Worm (Caenorhabditis elegans): ENCODE results near the gene trx-3.

Gene trx-3

DNA sequence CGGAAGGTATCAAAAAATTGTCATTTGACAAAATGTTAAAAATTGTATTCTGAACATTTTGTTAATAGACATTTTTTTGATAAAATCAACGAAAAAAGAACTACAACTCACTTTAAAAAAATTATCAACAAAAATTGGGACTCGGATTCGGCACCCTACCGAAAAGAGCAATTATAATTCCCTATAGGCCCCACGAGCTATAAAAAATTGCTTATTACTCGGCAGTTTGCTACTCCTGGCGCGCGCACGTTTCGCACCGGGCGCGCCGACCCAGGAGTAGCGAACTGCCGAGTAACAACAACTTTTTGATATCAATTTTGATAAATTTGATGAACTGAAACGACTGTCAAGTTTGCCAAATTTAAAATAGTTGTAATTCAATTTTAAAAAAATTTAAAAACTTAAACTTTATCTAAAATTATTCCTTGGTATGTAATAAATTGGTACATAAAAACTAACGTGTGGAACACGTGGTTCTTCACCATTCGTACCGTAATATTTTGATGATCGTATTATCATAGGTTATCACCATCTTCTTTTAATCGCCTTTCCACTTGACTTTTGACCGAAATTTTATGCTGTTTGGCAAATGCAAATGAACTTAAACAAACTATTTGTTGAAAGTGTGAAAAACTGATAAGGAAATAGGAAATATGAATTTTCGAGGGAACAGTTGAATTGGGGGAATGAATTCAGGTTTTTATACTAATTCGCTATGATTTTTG, 11.3 kb upstream of the trx-3 start (continued):
- TF ChIP-seq nhr-20 (tag; optimal IDR thresholded peaks at IDR 0.05) (peak; percentile 24), ceh-8 (GFP tag; optimal IDR thresholded peaks at IDR 0.05) (no peak), nhr-12 (tag; optimal IDR thresholded peaks at IDR 0.05) (no peak), vab-15 (tag; optimal IDR thresholded peaks at IDR 0.05) (no peak), hlh-4 (tag; optimal IDR thresholded peaks at IDR 0.05) (no peak), lir-3 (tag; optimal IDR thresholded peaks at IDR 0.05; ENCODE audit: poor library complexity) (peak; percentile 33), ama-1 (optimal IDR thresholded peaks at IDR 0.05) (no peak), fkh-10 (GFP tag; optimal IDR thresholded peaks at IDR 0.05) (no peak), lin-14 (GFP tag; optimal IDR thresholded peaks at IDR 0.05) (peak; percentile 18), C16A3.4 (tag; optimal IDR thresholded peaks at IDR 0.05) (no peak), unc-98 (GFP tag; IDR thresholded peaks at IDR 0.05) (no peak), irx-1 (tag; optimal IDR thresholded peaks at IDR 0.05) (no peak), mab-9 (GFP tag; IDR thresholded peaks at IDR 0.05) (no peak), nhr-77 (tag; optimal IDR thresholded peaks at IDR 0.05) (no peak), nhr-11 (tag; optimal IDR thresholded peaks at IDR 0.05) (no peak), lin-35 (GFP tag; optimal IDR thresholded peaks at IDR 0.05) (peak in 1 of 2 experiments; percentile 43), dpl-1 (GFP tag; optimal IDR thresholded peaks at IDR 0.05) (no peak), sox-4 (tag; optimal IDR thresholded peaks at IDR 0.05) (no peak), nhr-19 (GFP tag; conservative IDR thresholded peaks at IDR 0.05) (peak; percentile 28)

DNA sequence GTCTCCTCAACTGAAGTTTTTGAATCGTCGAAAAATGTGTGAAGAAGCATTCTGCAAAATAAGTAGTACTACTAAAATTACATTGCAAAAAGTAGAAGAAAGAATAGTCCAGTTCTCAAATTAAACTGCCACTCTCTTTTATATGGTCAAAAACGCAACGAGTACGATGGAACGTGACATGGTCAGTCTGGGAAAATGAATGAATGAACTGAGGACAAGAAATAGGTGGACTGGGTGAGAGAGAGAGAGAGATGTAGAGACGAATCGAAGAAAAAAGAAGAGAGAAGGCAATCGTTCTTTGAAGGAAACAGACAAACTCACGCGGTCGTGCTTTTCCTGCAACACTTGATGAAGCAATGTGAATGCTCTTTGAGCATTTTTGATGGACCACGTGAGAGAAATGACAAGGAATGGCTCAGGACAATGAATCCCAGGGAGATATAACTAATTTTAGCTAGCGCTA, 9.8 kb upstream of the trx-3 start, which contains the start of gene M01H9.3:
M01H9.3 (minus strand) TSS at position 51 of the 463 bp plus-strand sequence.
- TF ChIP-seq fkh-8 (tag; optimal IDR thresholded peaks at IDR 0.05) (peak; percentile 59), lsy-2 (tag; optimal IDR thresholded peaks at IDR 0.05) (peak; percentile 66 to 79), zip-4 (GFP tag; optimal IDR thresholded peaks at IDR 0.05) (no peak), C16A3.4 (tag; optimal IDR thresholded peaks at IDR 0.05) (peak; percentile 58), nhr-90 (tag; optimal IDR thresholded peaks at IDR 0.05; ENCODE audit: poor library complexity) (peak; percentile 30), rnt-1 (tag; optimal IDR thresholded peaks at IDR 0.05) (peak; percentile 79), nhr-47 (tag; optimal IDR thresholded peaks at IDR 0.05) (peak; percentile 51), ceh-82 (tag; optimal IDR thresholded peaks at IDR 0.05) (peak in 2 of 3 experiments; percentile 14 to 41), dpl-1 (GFP tag; optimal IDR thresholded peaks at IDR 0.05) (peak; percentile 33 to 60 (median 53)), unc-130 (tag; optimal IDR thresholded peaks at IDR 0.05) (peak; percentile 85), nhr-237 (tag; optimal IDR thresholded peaks at IDR 0.05) (no peak), elt-3 (tag; optimal IDR thresholded peaks at IDR 0.05) (no peak), mdl-1 (tag; optimal IDR thresholded peaks at IDR 0.05) (peak in 1 of 2 experiments; percentile 97), lin-14 (GFP tag; optimal IDR thresholded peaks at IDR 0.05) (peak; percentile 96), pax-3 (tag; optimal IDR thresholded peaks at IDR 0.05) (peak; percentile 16), lin-39 (tag; optimal IDR thresholded peaks at IDR 0.05) (peak; percentile 48), unc-98 (GFP tag; IDR thresholded peaks at IDR 0.05) (no peak), lin-35 (GFP tag; optimal IDR thresholded peaks at IDR 0.05) (peak; percentile 62 to 80), nhr-71 (tag; optimal IDR thresholded peaks at IDR 0.05) (peak; percentile 92), F16B12.6 (tag; optimal IDR thresholded peaks at IDR 0.05) (no peak), efl-3 (GFP tag; optimal IDR thresholded peaks at IDR 0.05) (no peak), lin-13 (GFP tag; optimal IDR thresholded peaks at IDR 0.05) (peak; percentile 4), lin-15B (tag; optimal IDR thresholded peaks at IDR 0.05) (no peak), aly-2 (tag; optimal IDR thresholded peaks at IDR 0.05) (peak; percentile 7), mep-1 (tag; optimal IDR thresholded peaks at IDR 0.05) (peak; percentile 57), egl-13 (tag; optimal IDR thresholded peaks at IDR 0.05) (no peak), blmp-1 (tag; optimal IDR thresholded peaks at IDR 0.05) (no peak), unc-86 (tag; optimal IDR thresholded peaks at IDR 0.05) (peak; percentile 80), nhr-77 (tag; optimal IDR thresholded peaks at IDR 0.05) (no peak), swsn-7 (tag; optimal IDR thresholded peaks at IDR 0.05) (peak; percentile 67), egl-27 (tag; optimal IDR thresholded peaks at IDR 0.05) (no peak), tbx-2 (tag; optimal IDR thresholded peaks at IDR 0.05) (peak; percentile 82), isw-1 (GFP tag; IDR thresholded peaks at IDR 0.05) (peak; percentile 27), efl-1 (optimal IDR thresholded peaks at IDR 0.05) (peak; percentile 22 to 54), efl-1 (GFP tag; optimal IDR thresholded peaks at IDR 0.05 in 1 of 2) (peak; percentile 26 to 93), sox-4 (tag; optimal IDR thresholded peaks at IDR 0.05) (no peak), ztf-4 (tag; optimal IDR thresholded peaks at IDR 0.05) (peak; percentile 71), ceh-88 (GFP tag; IDR thresholded peaks at IDR 0.05) (peak; percentile 35; the same call in 1 of the 2 replicates)
